Worm (Caenorhabditis elegans) whole organism, midembryonic: Measurements from ENCODE around the gene col-111.

Experiments used
- cog-1 ChIP-seq: sonication (generic microtip); optimal IDR thresholded peaks from 2 replicates; lab custom pipeline; 2016; ENCODE audit warnings: missing genetic modification characterization, missing compliant biosample characterization
- flt-1 ChIP-seq: fragments of 200-800 bp; sonication (Bioruptor generic); IDR thresholded peaks from 2 replicates; pipeline ENCODE4 v1.3.6; 2022; ENCODE audit warnings: missing genetic modification characterization, missing compliant biosample characterization
- klf-2 ChIP-seq: fragments of 200-800 bp; sonication (Bioruptor generic); conservative IDR thresholded peaks from 2 replicates; pipeline ENCODE4 v1.3.6; 2022; ENCODE audit warnings: missing genetic modification reagents, missing genetic modification characterization, missing compliant biosample characterization
- ref-1 ChIP-seq: fragments of 200-800 bp; sonication (Bioruptor generic); conservative IDR thresholded peaks from 2 replicates; pipeline ENCODE4 v1.3.6; 2022; ENCODE audit warnings: missing genetic modification reagents, missing genetic modification characterization, missing compliant biosample characterization
- ztf-23 ChIP-seq: fragments of 200-800 bp; sonication (Bioruptor generic); IDR thresholded peaks from 2 replicates; pipeline ENCODE4 v1.3.6; 2022; ENCODE audit warnings: missing genetic modification reagents, missing genetic modification characterization, missing compliant biosample characterization
- ztf-29 ChIP-seq: fragments of 200-800 bp; sonication (Bioruptor generic); IDR thresholded peaks from 2 replicates; pipeline ENCODE4 v1.3.6; 2022; ENCODE audit warnings: missing genetic modification reagents, missing genetic modification characterization, missing compliant biosample characterization

ce11 chrIV:4623852-4624251 lies 33.9 kb downstream of the col-111 start:
- TF ChIP-seq ztf-23, result no peak
- no peak for TF ChIP-seq klf-2 (GFP tag; lab: Robert Waterston, UW)
- no peak for TF ChIP-seq flt-1 (GFP tag; lab: Robert Waterston, UW)
- TF ChIP-seq ref-1 (GFP tag; lab: Robert Waterston, UW), result no peak
- no peak for TF ChIP-seq ztf-29 (GFP tag; lab: Robert Waterston, UW)
- no peak for TF ChIP-seq cog-1 (tag; lab: Kevin White, UChicago)
